Worm (Caenorhabditis elegans) whole organism, L1 larva: ENCODE data around the gene T25G12.13.
A peak's percentile ranks its signal among the peaks of the same experiment; 100 is the strongest.

Experiments
- C16A3.4 ChIP-seq: fragments of 150-350 bp; optimal IDR thresholded peaks from 2 replicates; lab custom pipeline; 2014; ENCODE audit warnings: missing biosample characterization, missing genetic modification characterization
- C34B4.2 ChIP-seq: sonication (generic microtip); optimal IDR thresholded peaks from 2 replicates; lab custom pipeline; 2017; ENCODE audit warnings: mild to moderate bottlenecking, missing genetic modification characterization, missing compliant biosample characterization
- F16B12.6 ChIP-seq: fragments of 150-350 bp; optimal IDR thresholded peaks from 2 replicates; lab custom pipeline; 2014; ENCODE audit warnings: missing biosample characterization, missing genetic modification characterization
- alr-1 ChIP-seq: fragments of 200-800 bp; sonication (Bioruptor generic); optimal IDR thresholded peaks from 2 replicates; lab custom pipeline; 2018; ENCODE audit warnings: borderline replicate concordance, mild to moderate bottlenecking, missing genetic modification characterization, missing compliant biosample characterization
- aly-2 ChIP-seq: fragments of 150-350 bp; optimal IDR thresholded peaks from 2 replicates; lab custom pipeline; 2014; ENCODE audit warnings: missing biosample characterization, missing genetic modification characterization
- ama-1 ChIP-seq: fragments of 150-350 bp; optimal IDR thresholded peaks from 2 replicates; lab custom pipeline; 2014
- blmp-1 ChIP-seq: fragments of 150-350 bp; optimal IDR thresholded peaks from 2 replicates; lab custom pipeline; 2014; ENCODE audit warnings: missing biosample characterization, missing genetic modification characterization
- ceh-8 ChIP-seq: fragments of 200-800 bp; sonication (Bioruptor generic); optimal IDR thresholded peaks from 2 replicates; lab custom pipeline; 2018; ENCODE audit warnings: mild to moderate bottlenecking, missing genetic modification characterization, moderate library complexity, missing compliant biosample characterization
- ceh-82 ChIP-seq, 3 experiments: fragments of 150-350 bp in 1 of 3; sonication (generic microtip) in 2 of 3; optimal IDR thresholded peaks; 2 replicates each; lab custom pipeline; 2014 to 2017; ENCODE audit warnings: missing biosample characterization in 3 of 3, missing genetic modification characterization in 3 of 3
- ceh-88 ChIP-seq: fragments of 200-800 bp; sonication (Bioruptor generic); IDR thresholded peaks from 2 replicates; pipeline ENCODE4 v1.3.6; 2022; ENCODE audit warnings: missing genetic modification characterization, missing compliant biosample characterization
- ceh-90 ChIP-seq: sonication (generic microtip); optimal IDR thresholded peaks from 2 replicates; lab custom pipeline; 2016; ENCODE audit warnings: missing genetic modification characterization, missing compliant biosample characterization
- dpl-1 ChIP-seq, 3 experiments: fragments of 150-350 bp in 2 of 3; sonication (generic microtip) in 1 of 3; optimal IDR thresholded peaks; 2 replicates each; lab custom pipeline; 2014 to 2017; ENCODE audit warnings: missing biosample characterization in 3 of 3, missing genetic modification characterization in 3 of 3, missing genetic modification reagents in 3 of 3
- efl-1 ChIP-seq, 4 experiments: fragments of 150-350 bp; optimal IDR thresholded peaks in 3 of 4; peaks in 1 of 4; 1 replicate in 1 of 4; 2 replicates in 3 of 4; lab custom pipeline; 2014; ENCODE audit warnings: missing biosample characterization in 2 of 4, missing genetic modification characterization in 2 of 4, missing genetic modification reagents in 2 of 4
- efl-3 ChIP-seq: fragments of 200-800 bp; sonication (Bioruptor generic); optimal IDR thresholded peaks from 2 replicates; lab custom pipeline; 2018; ENCODE audit warnings: mild to moderate bottlenecking, missing genetic modification characterization, missing compliant biosample characterization
- elt-2 ChIP-seq: sonication (generic microtip); optimal IDR thresholded peaks from 2 replicates; lab custom pipeline; 2016; ENCODE audit warnings: missing genetic modification characterization, mild to moderate bottlenecking, inconsistent platforms, missing compliant biosample characterization, missing genetic modification reagents
- ets-5 ChIP-seq: fragments of 200-800 bp; sonication (Bioruptor generic); IDR thresholded peaks from 2 replicates; pipeline ENCODE4 v1.3.6; 2022; ENCODE audit warnings: missing genetic modification characterization, missing compliant biosample characterization
- fkh-10 ChIP-seq: sonication (generic microtip); optimal IDR thresholded peaks from 2 replicates; lab custom pipeline; 2017; ENCODE audit warnings: missing biosample characterization, missing genetic modification reagents, missing genetic modification characterization
- fkh-8 ChIP-seq: sonication (generic microtip); optimal IDR thresholded peaks from 2 replicates; lab custom pipeline; 2016; ENCODE audit warnings: mild to moderate bottlenecking, missing genetic modification characterization, missing compliant biosample characterization
- fos-1 ChIP-seq: fragments of 150-350 bp; optimal IDR thresholded peaks from 2 replicates; lab custom pipeline; 2014; ENCODE audit warnings: missing biosample characterization, missing genetic modification characterization
- hpl-2 ChIP-seq: fragments of 150-350 bp; optimal IDR thresholded peaks from 2 replicates; lab custom pipeline; 2014; ENCODE audit warnings: missing biosample characterization, missing genetic modification reagents, missing genetic modification characterization
- jun-1 ChIP-seq: fragments of 150-350 bp; optimal IDR thresholded peaks from 2 replicates; lab custom pipeline; 2014; ENCODE audit warnings: missing biosample characterization, missing genetic modification reagents, missing genetic modification characterization
- lin-13 ChIP-seq: fragments of 150-350 bp; optimal IDR thresholded peaks from 2 replicates; lab custom pipeline; 2014; ENCODE audit warnings: missing biosample characterization, missing genetic modification reagents, missing genetic modification characterization
- lin-35 ChIP-seq, 2 experiments: fragments of 150-350 bp; optimal IDR thresholded peaks; 2 replicates each; lab custom pipeline; 2014; ENCODE audit warnings: missing biosample characterization in 2 of 2, missing genetic modification characterization in 2 of 2, missing genetic modification reagents in 2 of 2
- mdl-1 ChIP-seq, 2 experiments: fragments of 150-350 bp; optimal IDR thresholded peaks; 2 replicates each; lab custom pipeline; 2014 to 2017; ENCODE audit warnings: missing biosample characterization in 2 of 2, missing genetic modification characterization in 2 of 2, inconsistent platforms in 1 of 2
- mef-2 ChIP-seq: fragments of 150-350 bp; optimal IDR thresholded peaks from 2 replicates; lab custom pipeline; 2014; ENCODE audit warnings: missing biosample characterization, missing genetic modification characterization
- nhr-12 ChIP-seq: sonication (generic microtip); optimal IDR thresholded peaks from 2 replicates; lab custom pipeline; 2017; ENCODE audit warnings: missing biosample characterization, missing genetic modification characterization
- nhr-19 ChIP-seq: fragments of 200-800 bp; sonication (Bioruptor generic); conservative IDR thresholded peaks from 2 replicates; pipeline ENCODE4 v1.3.6; 2022; ENCODE audit warnings: missing genetic modification characterization, missing compliant biosample characterization
- nhr-20 ChIP-seq: sonication (generic microtip); optimal IDR thresholded peaks from 2 replicates; lab custom pipeline; 2016; ENCODE audit warnings: mild to moderate bottlenecking, missing genetic modification characterization, missing compliant biosample characterization
- nhr-28 ChIP-seq: fragments of 150-350 bp; optimal IDR thresholded peaks from 2 replicates; lab custom pipeline; 2014; ENCODE audit warnings: missing biosample characterization, missing genetic modification characterization
- nhr-47 ChIP-seq: sonication (generic microtip); optimal IDR thresholded peaks from 2 replicates; lab custom pipeline; 2016; ENCODE audit warnings: mild to moderate bottlenecking, missing genetic modification characterization, moderate library complexity, missing compliant biosample characterization
- nhr-77 ChIP-seq: fragments of 150-350 bp; optimal IDR thresholded peaks from 2 replicates; lab custom pipeline; 2014; ENCODE audit warnings: missing biosample characterization, missing genetic modification characterization
- nhr-84 ChIP-seq: sonication (generic microtip); optimal IDR thresholded peaks from 2 replicates; lab custom pipeline; 2017; ENCODE audit warnings: missing biosample characterization, missing genetic modification characterization
- nhr-90 ChIP-seq: sonication (generic microtip); optimal IDR thresholded peaks from 2 replicates; lab custom pipeline; 2016; ENCODE audit warnings: mild to moderate bottlenecking, missing genetic modification characterization, missing compliant biosample characterization; ENCODE audit not compliant: poor library complexity
- pqm-1 ChIP-seq: sonication (generic microtip); optimal IDR thresholded peaks from 3 replicates; lab custom pipeline; 2017; ENCODE audit warnings: missing biosample characterization, missing genetic modification characterization
- rnt-1 ChIP-seq: sonication (generic microtip); optimal IDR thresholded peaks from 2 replicates; lab custom pipeline; 2016; ENCODE audit warnings: mild to moderate bottlenecking, missing genetic modification characterization, moderate library complexity, missing compliant biosample characterization
- skn-1 ChIP-seq: fragments of 150-350 bp; optimal IDR thresholded peaks from 2 replicates; lab custom pipeline; 2014; ENCODE audit warnings: missing biosample characterization, missing genetic modification characterization
- snpc-4 ChIP-seq: fragments of 150-350 bp; optimal IDR thresholded peaks from 2 replicates; lab custom pipeline; 2014; ENCODE audit warnings: missing biosample characterization, missing genetic modification characterization
- sup-37 ChIP-seq: fragments of 200-800 bp; sonication (Bioruptor generic); optimal IDR thresholded peaks from 2 replicates; lab custom pipeline; 2018; ENCODE audit warnings: mild to moderate bottlenecking, missing genetic modification characterization, missing compliant biosample characterization
- swsn-7 ChIP-seq: sonication (generic microtip); optimal IDR thresholded peaks from 2 replicates; lab custom pipeline; 2016; ENCODE audit warnings: missing genetic modification characterization, missing compliant biosample characterization
- tlp-1 ChIP-seq: fragments of 150-350 bp; optimal IDR thresholded peaks from 2 replicates; lab custom pipeline; 2014; ENCODE audit warnings: missing biosample characterization, missing genetic modification characterization
- unc-130 ChIP-seq: fragments of 150-350 bp; optimal IDR thresholded peaks from 2 replicates; lab custom pipeline; 2017; ENCODE audit warnings: missing biosample characterization, missing genetic modification characterization, inconsistent platforms
- unc-30 ChIP-seq: sonication (generic microtip); optimal IDR thresholded peaks from 2 replicates; lab custom pipeline; 2017; ENCODE audit warnings: missing biosample characterization, missing genetic modification characterization
- unc-62 ChIP-seq: fragments of 150-350 bp; optimal IDR thresholded peaks from 2 replicates; lab custom pipeline; 2014; ENCODE audit warnings: missing biosample characterization, missing genetic modification reagents, missing genetic modification characterization
- unc-86 ChIP-seq: sonication (generic microtip); optimal IDR thresholded peaks from 2 replicates; lab custom pipeline; 2016; ENCODE audit warnings: missing genetic modification characterization, missing compliant biosample characterization
- unc-98 ChIP-seq: fragments of 200-800 bp; sonication (Bioruptor generic); IDR thresholded peaks from 2 replicates; pipeline ENCODE4 v1.3.6; 2022; ENCODE audit warnings: missing genetic modification characterization, missing compliant biosample characterization
- vab-15 ChIP-seq: sonication (generic microtip); optimal IDR thresholded peaks from 2 replicates; lab custom pipeline; 2017; ENCODE audit warnings: missing genotype, mild to moderate bottlenecking, missing genetic modification characterization, missing compliant biosample characterization
- ztf-4 ChIP-seq: fragments of 150-350 bp; optimal IDR thresholded peaks from 2 replicates; lab custom pipeline; 2014; ENCODE audit warnings: missing biosample characterization, missing genetic modification characterization

The T25G12.13 gene

ce11 chrX:17230108-17230507 is 13.0 kb upstream of the T25G12.13 start, which contains the start of gene T25G12.6:
Gene T25G12.6, minus strand, starts transcription at chrX:17230208.
- TF ChIP-seq skn-1 (tag; lab: Kevin White, UChicago) = no peak
- TF ChIP-seq snpc-4 (tag; lab: Kevin White, UChicago) = no peak
- no peak for TF ChIP-seq fkh-10 (GFP tag; lab: Kevin White, UChicago)
- no peak for TF ChIP-seq lin-13 (GFP tag; lab: Kevin White, UChicago)
- TF ChIP-seq alr-1 = no peak
- TF ChIP-seq dpl-1 (GFP tag; optimal IDR thresholded peaks at IDR 0.05; lab: Kevin White, UChicago) = no peak
- no peak for TF ChIP-seq ama-1 (lab: Kevin White, UChicago)
- TF ChIP-seq fkh-8 (tag; lab: Kevin White, UChicago) = no peak
- no peak for TF ChIP-seq hpl-2
- no peak for TF ChIP-seq sup-37 (GFP tag; lab: Kevin White, UChicago)
- TF ChIP-seq unc-62 = no peak
- no peak for TF ChIP-seq mdl-1 (tag; optimal IDR thresholded peaks at IDR 0.05; lab: Kevin White, UChicago)
- TF ChIP-seq ztf-4 (tag; lab: Kevin White, UChicago) = no peak
- TF ChIP-seq swsn-7 = no peak
- no peak for TF ChIP-seq nhr-90
- no peak for TF ChIP-seq pqm-1
- TF ChIP-seq vab-15 = no peak
- TF ChIP-seq fos-1 (tag; lab: Kevin White, UChicago) = no peak

- TF ChIP-seq unc-98 (GFP tag; lab: Robert Waterston, UW) = no peak
- no peak for TF ChIP-seq ceh-90 (tag; lab: Kevin White, UChicago)
- no peak for TF ChIP-seq sup-37 (GFP tag; lab: Kevin White, UChicago)
- no peak for TF ChIP-seq rnt-1 (tag; lab: Kevin White, UChicago)
- TF ChIP-seq tlp-1 (tag; lab: Kevin White, UChicago) = no peak
- TF ChIP-seq ets-5 (GFP tag; lab: Robert Waterston, UW) = no peak
- TF ChIP-seq ceh-88 (GFP tag; lab: Robert Waterston, UW) = no peak
- no peak for TF ChIP-seq nhr-77
- TF ChIP-seq ztf-4 (tag; lab: Kevin White, UChicago) = no peak
- no peak for TF ChIP-seq unc-130 (tag; lab: Kevin White, UChicago)
- no peak for TF ChIP-seq C34B4.2 (tag; lab: Kevin White, UChicago)
- TF ChIP-seq mef-2 = no peak
- no peak for TF ChIP-seq nhr-84 (tag; lab: Kevin White, UChicago)
- no peak for TF ChIP-seq efl-1 (optimal IDR thresholded peaks at IDR 0.05; lab: Kevin White, UChicago)
- TF ChIP-seq efl-1 (GFP tag; optimal IDR thresholded peaks at IDR 0.05 in 1 of 2; lab: Kevin White, UChicago) = no peak
- TF ChIP-seq skn-1 (tag; lab: Kevin White, UChicago) = no peak
- TF ChIP-seq efl-3 = no peak
- TF ChIP-seq unc-30 (tag; lab: Kevin White, UChicago) = no peak
- TF ChIP-seq nhr-20 (tag; lab: Kevin White, UChicago) = no peak
Measured at ce11 chrX:17231348-17231747, 11.8 kb upstream of the T25G12.13 start, which contains the start of gene T25G12.3. Gene T25G12.3, plus strand, starts transcription at chrX:17231648.

ce11 chrX:17234988-17235387 is 8.2 kb upstream of the T25G12.13 start:
- no peak for TF ChIP-seq jun-1
- no peak for TF ChIP-seq unc-86 (tag; lab: Kevin White, UChicago)
- no peak for TF ChIP-seq blmp-1 (tag; lab: Kevin White, UChicago)
- no peak for TF ChIP-seq ceh-90 (tag; lab: Kevin White, UChicago)

ce11 chrX:17235749-17236561 is 7.2 kb upstream of the T25G12.13 start, which contains the start of gene dhs-30:
Gene dhs-30, minus strand, starts transcription at chrX:17235838.
- TF ChIP-seq aly-2 (tag; lab: Kevin White, UChicago) (no peak), nhr-28 (tag; lab: Kevin White, UChicago) (no peak), nhr-77 (no peak), unc-130 (tag; lab: Kevin White, UChicago) (no peak), nhr-47 (tag; lab: Kevin White, UChicago) (no peak), nhr-12 (tag; lab: Kevin White, UChicago) (no peak), ets-5 (GFP tag; lab: Robert Waterston, UW) (no peak), lin-35 (GFP tag; optimal IDR thresholded peaks at IDR 0.05; lab: Kevin White, UChicago) (peak in 1 of 2 experiments; percentile 10), nhr-19 (GFP tag; lab: Robert Waterston, UW) (peak; percentile 42), unc-86 (tag; lab: Kevin White, UChicago) (no peak), lin-13 (GFP tag; lab: Kevin White, UChicago) (no peak), swsn-7 (no peak), ceh-8 (GFP tag; lab: Kevin White, UChicago) (no peak), C16A3.4 (tag; lab: Kevin White, UChicago) (peak; percentile 22), elt-2 (tag; lab: Kevin White, UChicago) (peak; percentile 2), F16B12.6 (tag; lab: Kevin White, UChicago) (no peak), rnt-1 (tag; lab: Kevin White, UChicago) (no peak), mdl-1 (tag; optimal IDR thresholded peaks at IDR 0.05; lab: Kevin White, UChicago) (no peak), ceh-82 (tag; optimal IDR thresholded peaks at IDR 0.05; lab: Kevin White, UChicago) (no peak)
